ENCODE assay signal across 4 worm cellular contexts in the genomic region with DNA sequence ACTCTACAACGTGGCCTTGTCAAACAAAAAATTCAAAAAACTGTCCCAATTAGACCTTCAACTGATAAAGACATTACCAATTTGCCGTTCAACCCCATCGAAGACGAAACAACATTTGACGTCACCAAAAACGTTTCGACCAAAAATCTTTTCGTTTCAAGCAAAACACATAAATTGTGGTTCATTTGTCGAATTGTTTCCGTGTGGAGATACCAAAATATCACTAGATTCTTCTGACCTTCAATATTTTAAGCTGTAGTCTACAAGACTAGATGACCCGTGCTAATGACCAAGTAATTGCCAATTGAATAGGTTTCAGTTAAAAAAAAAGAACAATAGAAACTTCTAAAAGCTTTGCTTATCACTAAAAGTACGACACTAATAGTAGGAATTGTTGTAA.
TF ChIP-seq lines count a peak whose summit lies in the region.

No protein-coding gene starts in this region.

TF ChIP-seq in whole organism, L1 larva, 84 proteins besides CTCF, POLR2A, EP300 and RAD21:
- TF ChIP-seq dpl-1 (GFP tag; optimal IDR thresholded peaks at IDR 0.05; lab: Kevin White, UChicago) (no peak), nhr-85 (tag; lab: Kevin White, UChicago) (peak; percentile 74), unc-62 (GFP tag; optimal IDR thresholded peaks at IDR 0.05; lab: Kevin White, UChicago) (no peak), F16B12.6 (tag; optimal IDR thresholded peaks at IDR 0.05; lab: Kevin White, UChicago) (no peak), swsn-7 (tag; optimal IDR thresholded peaks at IDR 0.05; lab: Kevin White, UChicago) (no peak)
TF ChIP-seq in whole organism, L1 larva: peak in this region for 1.

TF ChIP-seq in whole organism, L2 larva, 48 proteins besides CTCF, POLR2A, EP300 and RAD21:
- TF ChIP-seq snpc-4 (tag; optimal IDR thresholded peaks at IDR 0.05; lab: Kevin White, UChicago) (no peak), unc-62 (GFP tag; optimal IDR thresholded peaks at IDR 0.05; lab: Kevin White, UChicago) (no peak), unc-55 (GFP tag; optimal IDR thresholded peaks at IDR 0.05; lab: Kevin White, UChicago) (no peak), sma-9 (GFP tag; optimal IDR thresholded peaks at IDR 0.05; lab: Kevin White, UChicago) (no peak), sma-9 (tag; optimal IDR thresholded peaks at IDR 0.05; lab: Kevin White, UChicago) (no peak), F13H6.1 (tag; optimal IDR thresholded peaks at IDR 0.05; lab: Kevin White, UChicago) (no peak), nhr-6 (tag; optimal IDR thresholded peaks at IDR 0.05; lab: Kevin White, UChicago) (no peak), blmp-1 (tag; optimal IDR thresholded peaks at IDR 0.05; lab: Kevin White, UChicago; ENCODE audit: insufficient read depth) (peak; percentile 6), sem-4 (tag; optimal IDR thresholded peaks at IDR 0.05; lab: Kevin White, UChicago) (no peak), unc-39 (tag; optimal IDR thresholded peaks at IDR 0.05; lab: Kevin White, UChicago) (no peak), aly-2 (tag; optimal IDR thresholded peaks at IDR 0.05; lab: Kevin White, UChicago) (no peak), lin-11 (tag; optimal IDR thresholded peaks at IDR 0.05; lab: Kevin White, UChicago) (no peak), C34F6.9 (tag; optimal IDR thresholded peaks at IDR 0.05; lab: Kevin White, UChicago) (no peak), egl-27 (tag; optimal IDR thresholded peaks at IDR 0.05; lab: Kevin White, UChicago) (no peak), alr-1 (tag; optimal IDR thresholded peaks at IDR 0.05; lab: Kevin White, UChicago) (no peak), skn-1 (tag; optimal IDR thresholded peaks at IDR 0.05; lab: Kevin White, UChicago) (no peak), ztf-4 (tag; optimal IDR thresholded peaks at IDR 0.05; lab: Kevin White, UChicago) (no peak), nhr-25 (tag; optimal IDR thresholded peaks at IDR 0.05; lab: Kevin White, UChicago) (peak; percentile 65), crh-2 (tag; optimal IDR thresholded peaks at IDR 0.05; lab: Kevin White, UChicago) (peak; percentile 15), sma-3 (GFP tag; optimal IDR thresholded peaks at IDR 0.05; lab: Kevin White, UChicago) (peak; percentile 49)

TF ChIP-seq in whole organism, L3 larva, 47 proteins besides CTCF, POLR2A, EP300 and RAD21:
- TF ChIP-seq eor-1 (tag; optimal IDR thresholded peaks at IDR 0.05; lab: Kevin White, UChicago) (no peak), nhr-25 (tag; optimal IDR thresholded peaks at IDR 0.05; lab: Kevin White, UChicago) (peak; percentile 28), daf-12 (tag; optimal IDR thresholded peaks at IDR 0.05; lab: Kevin White, UChicago) (no peak), nhr-12 (tag; optimal IDR thresholded peaks at IDR 0.05; lab: Kevin White, UChicago) (no peak), aly-2 (tag; optimal IDR thresholded peaks at IDR 0.05; lab: Kevin White, UChicago) (no peak), pha-4 (tag; optimal IDR thresholded peaks at IDR 0.05; lab: Kevin White, UChicago) (no peak), nhr-23 (tag; optimal IDR thresholded peaks at IDR 0.05; lab: Kevin White, UChicago) (no peak), egl-27 (tag; optimal IDR thresholded peaks at IDR 0.05; lab: Kevin White, UChicago) (no peak)

TF ChIP-seq in whole organism, L4 larva, 104 proteins besides CTCF, POLR2A, EP300 and RAD21:
- TF ChIP-seq unc-62 (GFP tag; optimal IDR thresholded peaks at IDR 0.05 in 1 of 2; lab: Kevin White, UChicago) (peak in 1 of 2 experiments; percentile 30), unc-62 (tag; optimal IDR thresholded peaks at IDR 0.05; lab: Kevin White, UChicago) (no peak), F26F4.8 (GFP tag; conservative IDR thresholded peaks at IDR 0.05; lab: Robert Waterston, UW) (no peak), daf-8 (GFP tag; IDR thresholded peaks at IDR 0.05; lab: Robert Waterston, UW) (no peak), nhr-28 (tag; optimal IDR thresholded peaks at IDR 0.05; lab: Kevin White, UChicago) (peak; percentile 7)

Comparison
In these comparisons a context has a peak if more than half of its experiments do, and no peak if none do; other contexts are left out.
1. Of the 29 proteins assayed by ChIP-seq in both whole organism, L4 larva and whole organism, L1 larva: peak only in whole organism, L4 larva: nhr-28; only in whole organism, L1 larva: none; in both: none; in neither: 27; mixed calls (peak in some experiments, not most) for 1.